Worm (Caenorhabditis elegans): ENCODE results near the gene C37C3.11.

Gene C37C3.11

ce11 chrV:7848251-7848650, 16.3 kb downstream of the C37C3.11 start (continued):
- TF ChIP-seq B0035.1 (tag; optimal IDR thresholded peaks at IDR 0.05) (no peak), attf-6 (GFP tag; IDR thresholded peaks at IDR 0.05) (no peak)

ce11 chrV:7847687-7848086, 16.9 kb downstream of the C37C3.11 start:
- TF ChIP-seq hsf-1 (GFP tag; IDR thresholded peaks at IDR 0.05): no peak
- TF ChIP-seq madf-6 (GFP tag; IDR thresholded peaks at IDR 0.05): no peak
- no peak for TF ChIP-seq ztf-18 (tag; optimal IDR thresholded peaks at IDR 0.05)
- no peak for TF ChIP-seq lin-54 (GFP tag; optimal IDR thresholded peaks at IDR 0.05)
- no peak for TF ChIP-seq attf-5 (GFP tag; optimal IDR thresholded peaks at IDR 0.05)
- TF ChIP-seq snpc-4 (GFP tag; optimal IDR thresholded peaks at IDR 0.05): no peak
- TF ChIP-seq snpc-4 (tag; optimal IDR thresholded peaks at IDR 0.05): no peak
- no peak for TF ChIP-seq repo-1 (tag; optimal IDR thresholded peaks at IDR 0.05)
- TF ChIP-seq egrh-3 (GFP tag; IDR thresholded peaks at IDR 0.05): no peak
- TF ChIP-seq D2030.7 (GFP tag; IDR thresholded peaks at IDR 0.05): no peak
- TF ChIP-seq mes-4 (tag; optimal IDR thresholded peaks at IDR 0.05): no peak
- no peak for TF ChIP-seq attf-6 (GFP tag; IDR thresholded peaks at IDR 0.05)

- TF ChIP-seq ama-1 (optimal IDR thresholded peaks at IDR 0.05) (peak; percentile 84), ama-1 (GFP tag; optimal IDR thresholded peaks at IDR 0.05) (no peak), rec-8 (tag; optimal IDR thresholded peaks at IDR 0.05) (no peak), lin-35 (GFP tag; optimal IDR thresholded peaks at IDR 0.05) (no peak), snpc-3.4 (tag; optimal IDR thresholded peaks at IDR 0.05) (no peak), ceh-27 (GFP tag; optimal IDR thresholded peaks at IDR 0.05) (peak; percentile 26), xnd-1 (tag; optimal IDR thresholded peaks at IDR 0.05) (no peak), hmg-1.2 (GFP tag; IDR thresholded peaks at IDR 0.05) (0 out of 2 replicates have a peak, but pooled peaks have one; percentile 6), aptf-3 (GFP tag; IDR thresholded peaks at IDR 0.05) (no peak), zfh-2 (GFP tag; conservative IDR thresholded peaks at IDR 0.05) (no peak), B0261.1 (tag; optimal IDR thresholded peaks at IDR 0.05) (no peak), lin-40 (tag; optimal IDR thresholded peaks at IDR 0.05) (no peak), bed-2 (GFP tag; IDR thresholded peaks at IDR 0.05) (no peak), B0035.1 (tag; optimal IDR thresholded peaks at IDR 0.05) (no peak), repo-1 (tag; optimal IDR thresholded peaks at IDR 0.05) (no peak)
These were observed 17.4 kb downstream of the C37C3.11 start, which contains the start of gene memo-1 for ce11 chrV:7847170-7847569. Gene memo-1 (minus strand): TSS chrV:7847171.

ce11 chrV:7842228-7842627, 22.3 kb downstream of the C37C3.11 start, which contains the start of gene grd-8:
Gene grd-8 (plus strand): TSS chrV:7842528.
- TF ChIP-seq efl-1 (GFP tag; optimal IDR thresholded peaks at IDR 0.05) (no peak), rec-8 (tag; optimal IDR thresholded peaks at IDR 0.05) (no peak), pha-4 (tag; optimal IDR thresholded peaks at IDR 0.05) (no peak), F55B11.4 (tag; optimal IDR thresholded peaks at IDR 0.05; ENCODE audit: borderline replicate concordance, insufficient read depth) (no peak), rpc-1 (optimal IDR thresholded peaks at IDR 0.05) (no peak), rpc-1 (tag; optimal IDR thresholded peaks at IDR 0.05) (no peak), attf-6 (GFP tag; IDR thresholded peaks at IDR 0.05) (no peak), attf-5 (GFP tag; optimal IDR thresholded peaks at IDR 0.05) (no peak), ekl-4 (GFP tag; IDR thresholded peaks at IDR 0.05) (no peak), B0019.2 (GFP tag; conservative IDR thresholded peaks at IDR 0.05) (no peak), F49E8.2 (tag; optimal IDR thresholded peaks at IDR 0.05; ENCODE audit: insufficient read depth) (no peak), mxl-1 (tag; optimal IDR thresholded peaks at IDR 0.05) (no peak), egrh-3 (GFP tag; IDR thresholded peaks at IDR 0.05) (no peak), nhr-179 (tag; optimal IDR thresholded peaks at IDR 0.05) (no peak)

All from whole organism, young adult.